Worm (Caenorhabditis elegans) whole organism, young adult: ENCODE data around the gene C01C4.2.

ENCODE experiments used
- F23B12.7 ChIP-seq: sonication (generic microtip); optimal IDR thresholded peaks from 2 replicates; lab custom pipeline; 2017; ENCODE audit warnings: missing genetic modification characterization, mild to moderate bottlenecking, missing compliant biosample characterization, antibody characterized with exemption, moderate library complexity; ENCODE audit not compliant: insufficient read depth
- snpc-3.4 ChIP-seq: sonication (generic microtip); optimal IDR thresholded peaks from 2 replicates; lab custom pipeline; 2017; ENCODE audit warnings: missing genetic modification characterization, mild to moderate bottlenecking, missing compliant biosample characterization, antibody characterized with exemption, moderate library complexity, missing genotype, missing genetic modification reagents
- snpc-4 ChIP-seq, 5 experiments: fragments of 150-350 bp in 1 of 5; sonication (generic microtip) in 4 of 5; optimal IDR thresholded peaks; 2 replicates each; lab custom pipeline; 2014 to 2018; ENCODE audit warnings: missing genetic modification characterization in 5 of 5, missing biosample characterization in 3 of 5, antibody characterized with exemption in 2 of 5, mild to moderate bottlenecking in 2 of 5, missing compliant biosample characterization in 2 of 5, missing genotype in 2 of 5, moderate library complexity in 2 of 5, missing genetic modification reagents in 1 of 5

ce11 chrX:3709747-3710146, 5.2 kb upstream of the C01C4.2 start:
- TF ChIP-seq F23B12.7 (tag; lab: Kevin White, UChicago) (no peak), snpc-4 (GFP tag; optimal IDR thresholded peaks at IDR 0.05; lab: Kevin White, UChicago) (no peak), snpc-4 (tag; optimal IDR thresholded peaks at IDR 0.05; lab: Kevin White, UChicago) (no peak), snpc-3.4 (tag; lab: Kevin White, UChicago) (no peak)
